Fruit fly (Drosophila melanogaster): ENCODE results near the gene Smvt.

Gene Smvt

dm6 chr3R:31721466-31721865 is 39.9 kb downstream of the Smvt start:
- TF ChIP-seq Myc (optimal IDR thresholded peaks at IDR 0.05) (no peak), Sin3A (optimal IDR thresholded peaks at IDR 0.05) (no peak), ttk (optimal IDR thresholded peaks at IDR 0.05) (no peak), psq (optimal IDR thresholded peaks at IDR 0.05) (no peak), insv (optimal IDR thresholded peaks at IDR 0.05) (no peak), h (optimal IDR thresholded peaks at IDR 0.05) (no peak)

DNA sequence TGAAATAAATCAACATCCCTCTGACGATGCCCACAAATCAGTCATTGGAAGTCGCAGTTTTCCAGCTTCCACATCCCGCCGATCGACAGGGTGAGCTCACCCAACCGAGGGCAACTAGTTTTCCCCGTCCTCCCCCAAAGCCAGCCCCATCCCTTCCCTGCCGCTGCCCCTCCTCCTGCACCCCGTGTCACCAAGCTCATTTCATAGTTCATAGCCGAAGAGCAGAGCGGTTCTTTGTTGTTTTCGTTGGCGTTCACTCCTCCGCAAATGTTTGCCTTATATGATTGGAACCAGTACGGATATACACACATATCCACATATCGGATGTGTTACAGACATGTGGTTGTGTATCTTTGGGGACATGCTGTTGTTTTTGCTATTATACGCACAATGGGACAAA is 41.3 kb downstream of the Smvt start:
- no peak for TF ChIP-seq psq (optimal IDR thresholded peaks at IDR 0.05)
- TF ChIP-seq Sin3A (optimal IDR thresholded peaks at IDR 0.05) = no peak

- no peak for TF ChIP-seq Myc (optimal IDR thresholded peaks at IDR 0.05)
- no peak for TF ChIP-seq psq (optimal IDR thresholded peaks at IDR 0.05)
- TF ChIP-seq ttk (optimal IDR thresholded peaks at IDR 0.05) = no peak
- TF ChIP-seq insv (optimal IDR thresholded peaks at IDR 0.05) = no peak
- no peak for TF ChIP-seq h (optimal IDR thresholded peaks at IDR 0.05)
- TF ChIP-seq Sin3A (optimal IDR thresholded peaks at IDR 0.05) = no peak
Measured at dm6 chr3R:31719497-31719896, 41.9 kb downstream of the Smvt start.

dm6 chr3R:31718967-31719366 is 42.4 kb downstream of the Smvt start:
- TF ChIP-seq insv (optimal IDR thresholded peaks at IDR 0.05) (no peak), Sin3A (optimal IDR thresholded peaks at IDR 0.05) (no peak), psq (optimal IDR thresholded peaks at IDR 0.05) (no peak), ttk (optimal IDR thresholded peaks at IDR 0.05) (no peak), Myc (optimal IDR thresholded peaks at IDR 0.05) (no peak), h (optimal IDR thresholded peaks at IDR 0.05) (no peak)

DNA sequence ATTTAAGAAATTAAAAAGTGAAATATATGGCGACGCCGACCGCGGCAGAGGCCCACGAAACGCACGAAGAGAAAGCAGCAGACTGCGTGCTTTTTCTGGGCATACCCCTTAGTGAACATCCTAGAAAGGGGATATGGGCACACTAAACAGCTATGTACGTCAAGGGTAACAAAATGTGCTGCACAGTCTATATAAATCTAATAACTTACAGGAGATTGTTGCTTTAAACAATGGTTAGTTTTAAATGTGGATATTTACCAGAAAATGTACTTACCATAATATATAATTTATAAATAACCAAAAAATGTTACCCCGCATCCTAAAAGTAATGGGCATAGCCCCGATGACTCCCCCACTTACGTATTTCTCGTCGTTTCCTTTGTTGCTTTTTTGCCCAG is 43.2 kb downstream of the Smvt start:
- TF ChIP-seq ttk (optimal IDR thresholded peaks at IDR 0.05) (no peak), Myc (optimal IDR thresholded peaks at IDR 0.05) (no peak), insv (optimal IDR thresholded peaks at IDR 0.05) (no peak), h (optimal IDR thresholded peaks at IDR 0.05) (no peak), Sin3A (optimal IDR thresholded peaks at IDR 0.05) (no peak), psq (optimal IDR thresholded peaks at IDR 0.05) (no peak)

- TF ChIP-seq psq (optimal IDR thresholded peaks at IDR 0.05) = no peak
- no peak for TF ChIP-seq Sin3A (optimal IDR thresholded peaks at IDR 0.05)
- no peak for TF ChIP-seq ttk (optimal IDR thresholded peaks at IDR 0.05)
Measured at dm6 chr3R:31717299-31718167, 43.8 kb downstream of the Smvt start.

- TF ChIP-seq Sin3A (optimal IDR thresholded peaks at IDR 0.05) (no peak), Myc (optimal IDR thresholded peaks at IDR 0.05) (no peak), h (optimal IDR thresholded peaks at IDR 0.05) (no peak), ttk (optimal IDR thresholded peaks at IDR 0.05) (no peak), psq (optimal IDR thresholded peaks at IDR 0.05) (no peak), insv (optimal IDR thresholded peaks at IDR 0.05) (no peak)
Measured at dm6 chr3R:31716265-31716664, 45.1 kb downstream of the Smvt start.

DNA sequence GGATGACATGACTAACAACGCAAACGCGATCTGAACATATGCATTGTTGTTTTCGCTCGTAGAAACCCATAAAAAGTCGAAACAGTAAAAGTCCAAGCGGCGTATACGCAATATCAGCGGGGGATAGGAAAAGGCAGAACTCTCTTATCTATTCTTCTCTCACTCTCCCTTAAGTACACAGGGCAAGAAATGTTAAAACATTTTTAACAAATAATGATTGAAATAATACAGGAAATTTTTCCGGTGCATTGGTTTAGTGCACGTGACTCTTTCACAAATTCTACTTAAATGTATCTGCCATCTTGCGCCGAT is 45.7 kb downstream of the Smvt start:
- TF ChIP-seq Sin3A (optimal IDR thresholded peaks at IDR 0.05) (no peak), h (optimal IDR thresholded peaks at IDR 0.05) (no peak), Myc (optimal IDR thresholded peaks at IDR 0.05) (no peak), psq (optimal IDR thresholded peaks at IDR 0.05) (no peak), ttk (optimal IDR thresholded peaks at IDR 0.05) (no peak), insv (optimal IDR thresholded peaks at IDR 0.05) (no peak)

DNA sequence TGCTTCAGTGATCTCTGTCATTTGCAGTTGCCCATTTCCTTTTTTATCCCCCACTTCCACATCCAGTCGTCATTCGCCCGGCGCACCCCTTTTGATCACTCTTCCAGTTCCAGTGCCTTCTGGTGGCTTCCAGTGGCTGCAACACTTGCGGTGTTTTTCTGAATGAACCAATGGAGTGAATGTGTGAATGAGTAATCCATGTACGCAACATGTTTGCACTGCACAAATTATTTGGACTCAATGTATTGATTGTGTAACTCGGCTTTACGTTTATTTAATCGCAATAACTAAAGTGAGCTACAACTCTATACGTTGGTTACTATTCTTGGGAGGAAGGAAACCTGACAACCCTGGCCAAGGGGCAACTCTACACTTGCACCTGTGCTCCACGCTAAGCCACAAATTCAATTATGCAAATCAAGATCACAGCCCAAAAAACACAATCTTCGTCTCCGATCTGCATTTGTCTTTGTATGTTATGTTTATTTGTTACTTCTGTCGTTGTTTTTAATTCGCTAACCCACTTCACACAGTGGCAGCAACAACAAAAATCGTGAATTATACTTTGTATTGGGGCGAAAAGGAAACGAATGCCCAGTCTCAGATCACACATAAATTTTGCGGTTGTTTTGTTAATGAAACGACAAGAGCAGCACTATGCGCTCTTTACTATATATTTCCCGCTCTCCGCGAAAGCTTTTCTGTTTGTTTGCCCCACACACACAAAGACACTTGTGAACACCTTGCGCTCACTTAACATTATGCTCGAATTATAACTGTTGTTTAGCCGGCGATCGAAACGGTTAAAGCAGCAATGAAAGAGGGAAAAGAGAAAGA is 46.3 kb downstream of the Smvt start:
- TF ChIP-seq Myc (optimal IDR thresholded peaks at IDR 0.05) (no peak), ttk (optimal IDR thresholded peaks at IDR 0.05) (no peak), h (optimal IDR thresholded peaks at IDR 0.05) (no peak), psq (optimal IDR thresholded peaks at IDR 0.05) (no peak), Sin3A (optimal IDR thresholded peaks at IDR 0.05) (no peak), insv (optimal IDR thresholded peaks at IDR 0.05) (no peak)

dm6 chr3R:31713306-31714123 is 47.9 kb downstream of the Smvt start, which contains the start of gene ttk:
Gene ttk, plus strand, starts transcription at chr3R:31713867.
- TF ChIP-seq insv (optimal IDR thresholded peaks at IDR 0.05) (peak; percentile 97), h (optimal IDR thresholded peaks at IDR 0.05) (no peak)

dm6 chr3R:31712585-31712984 is 48.8 kb downstream of the Smvt start:
- no peak for TF ChIP-seq Myc (optimal IDR thresholded peaks at IDR 0.05)
- no peak for TF ChIP-seq psq (optimal IDR thresholded peaks at IDR 0.05)
- no peak for TF ChIP-seq ttk (optimal IDR thresholded peaks at IDR 0.05)
- no peak for TF ChIP-seq insv (optimal IDR thresholded peaks at IDR 0.05)
- TF ChIP-seq h (optimal IDR thresholded peaks at IDR 0.05) = no peak
- no peak for TF ChIP-seq Sin3A (optimal IDR thresholded peaks at IDR 0.05)
